Worm (Caenorhabditis elegans) whole organism, mixed stage, embryonic: ENCODE measurements around the gene ttr-21.
A peak's percentile ranks its signal among the peaks of the same experiment; 100 is the strongest.

Experiments used
- M03D4.4 ChIP-seq: sonication (generic microtip); optimal IDR thresholded peaks from 2 replicates; lab custom pipeline; 2017; ENCODE audit warnings: mild to moderate bottlenecking, missing genetic modification characterization, missing compliant biosample characterization
- bed-3 ChIP-seq: fragments of 200-800 bp; sonication (Bioruptor generic); optimal IDR thresholded peaks from 3 replicates; lab custom pipeline; 2018; ENCODE audit warnings: mild to moderate bottlenecking, missing genetic modification characterization, moderate library complexity, missing compliant biosample characterization
- blmp-1 ChIP-seq: fragments of 150-350 bp; optimal IDR thresholded peaks from 2 replicates; lab custom pipeline; 2014; ENCODE audit warnings: missing biosample characterization, missing genetic modification characterization
- ceh-39 ChIP-seq: fragments of 150-350 bp; optimal IDR thresholded peaks from 2 replicates; lab custom pipeline; 2014; ENCODE audit warnings: missing biosample characterization, missing genetic modification characterization
- ceh-43 ChIP-seq: fragments of 200-800 bp; sonication (Bioruptor generic); optimal IDR thresholded peaks from 2 replicates; lab custom pipeline; 2018; ENCODE audit warnings: mild to moderate bottlenecking, missing genetic modification characterization, moderate library complexity, missing compliant biosample characterization
- ceh-83 ChIP-seq: fragments of 200-800 bp; sonication (Bioruptor generic); optimal IDR thresholded peaks from 2 replicates; lab custom pipeline; 2018; ENCODE audit warnings: mild to moderate bottlenecking, missing genetic modification characterization, missing compliant biosample characterization
- ces-1 ChIP-seq: fragments of 150-350 bp; optimal IDR thresholded peaks from 2 replicates; lab custom pipeline; 2014; ENCODE audit warnings: missing biosample characterization, missing genetic modification reagents, missing genetic modification characterization
- cnd-1 ChIP-seq: fragments of 200-800 bp; sonication (Bioruptor generic); optimal IDR thresholded peaks from 2 replicates; lab custom pipeline; 2018; ENCODE audit warnings: mild to moderate bottlenecking, missing genetic modification characterization, missing compliant biosample characterization
- drap-1 ChIP-seq: fragments of 200-800 bp; sonication (Bioruptor generic); optimal IDR thresholded peaks from 3 replicates; lab custom pipeline; 2018; ENCODE audit warnings: mild to moderate bottlenecking, missing genetic modification characterization, missing compliant biosample characterization
- elt-1 ChIP-seq: sonication (generic microtip); optimal IDR thresholded peaks from 2 replicates; lab custom pipeline; 2017; ENCODE audit warnings: missing genetic modification characterization, mild to moderate bottlenecking, missing compliant biosample characterization, antibody characterized with exemption, moderate library complexity, borderline replicate concordance; ENCODE audit not compliant: insufficient read depth
- elt-3 ChIP-seq: fragments of 150-350 bp; optimal IDR thresholded peaks from 2 replicates; lab custom pipeline; 2014; ENCODE audit warnings: missing biosample characterization, missing genetic modification characterization
- flh-1 ChIP-seq: fragments of 200-800 bp; sonication (Bioruptor generic); optimal IDR thresholded peaks from 2 replicates; lab custom pipeline; 2018; ENCODE audit warnings: mild to moderate bottlenecking, missing genetic modification characterization, moderate library complexity, missing compliant biosample characterization
- ham-2 ChIP-seq: fragments of 200-800 bp; sonication (Bioruptor generic); optimal IDR thresholded peaks from 2 replicates; lab custom pipeline; 2018; ENCODE audit warnings: mild to moderate bottlenecking, missing genetic modification characterization, missing compliant biosample characterization
- hlh-1 ChIP-seq: fragments of 150-350 bp; optimal IDR thresholded peaks from 2 replicates; lab custom pipeline; 2014; ENCODE audit warnings: missing biosample characterization, missing genetic modification reagents, missing genetic modification characterization
- lin-13 ChIP-seq: fragments of 150-350 bp; optimal IDR thresholded peaks from 2 replicates; lab custom pipeline; 2014; ENCODE audit warnings: missing biosample characterization, missing genetic modification characterization
- lin-32 ChIP-seq: fragments of 200-800 bp; sonication (Bioruptor generic); optimal IDR thresholded peaks from 2 replicates; lab custom pipeline; 2018; ENCODE audit warnings: mild to moderate bottlenecking, missing genetic modification characterization, missing compliant biosample characterization
- lsy-2 ChIP-seq: fragments of 150-350 bp; optimal IDR thresholded peaks from 2 replicates; lab custom pipeline; 2014; ENCODE audit warnings: missing biosample characterization, missing genetic modification characterization
- mab-5 ChIP-seq: fragments of 150-350 bp; optimal IDR thresholded peaks from 2 replicates; lab custom pipeline; 2014; ENCODE audit warnings: missing biosample characterization, missing genetic modification characterization
- mep-1 ChIP-seq: fragments of 150-350 bp; optimal IDR thresholded peaks from 2 replicates; lab custom pipeline; 2017; ENCODE audit warnings: missing biosample characterization, missing genetic modification reagents, missing genetic modification characterization, inconsistent platforms
- mls-2 ChIP-seq: sonication (generic microtip); optimal IDR thresholded peaks from 2 replicates; lab custom pipeline; 2016; ENCODE audit warnings: mild to moderate bottlenecking, missing genetic modification characterization, moderate library complexity, missing compliant biosample characterization
- nhr-12 ChIP-seq: fragments of 150-350 bp; optimal IDR thresholded peaks from 2 replicates; lab custom pipeline; 2014; ENCODE audit warnings: missing biosample characterization, missing genetic modification characterization
- nhr-2 ChIP-seq: fragments of 150-350 bp; optimal IDR thresholded peaks from 2 replicates; lab custom pipeline; 2014; ENCODE audit warnings: missing biosample characterization, missing genetic modification characterization
- nhr-237 ChIP-seq: fragments of 150-350 bp; optimal IDR thresholded peaks from 2 replicates; lab custom pipeline; 2014; ENCODE audit warnings: missing biosample characterization, missing genetic modification characterization
- nhr-28 ChIP-seq: fragments of 150-350 bp; optimal IDR thresholded peaks from 2 replicates; lab custom pipeline; 2014; ENCODE audit warnings: missing biosample characterization, missing genetic modification characterization
- nhr-76 ChIP-seq: sonication (generic microtip); optimal IDR thresholded peaks from 2 replicates; lab custom pipeline; 2017; ENCODE audit warnings: missing biosample characterization, missing genetic modification characterization
- pha-4 ChIP-seq: fragments of 150-350 bp; optimal IDR thresholded peaks from 2 replicates; lab custom pipeline; 2018; ENCODE audit warnings: missing biosample characterization, missing genetic modification reagents, missing genetic modification characterization
- sem-2 ChIP-seq: fragments of 200-800 bp; sonication (Bioruptor generic); optimal IDR thresholded peaks from 2 replicates; lab custom pipeline; 2018; ENCODE audit warnings: mild to moderate bottlenecking, missing genetic modification characterization, missing compliant biosample characterization
- snpc-4 ChIP-seq: fragments of 150-350 bp; optimal IDR thresholded peaks from 2 replicates; lab custom pipeline; 2014; ENCODE audit warnings: missing biosample characterization, missing genetic modification characterization
- sptf-1 ChIP-seq: sonication (generic microtip); optimal IDR thresholded peaks from 2 replicates; lab custom pipeline; 2017; ENCODE audit warnings: mild to moderate bottlenecking, missing genetic modification characterization, moderate library complexity, missing compliant biosample characterization
- tbx-8 ChIP-seq: fragments of 200-800 bp; sonication (Bioruptor generic); optimal IDR thresholded peaks from 2 replicates; lab custom pipeline; 2018; ENCODE audit warnings: mild to moderate bottlenecking, missing genetic modification characterization, moderate library complexity, missing compliant biosample characterization
- unc-120 ChIP-seq: sonication (generic microtip); optimal IDR thresholded peaks from 2 replicates; lab custom pipeline; 2017; ENCODE audit warnings: missing genetic modification characterization, missing compliant biosample characterization; ENCODE audit not compliant: poor library complexity, severe bottlenecking
- unc-39 ChIP-seq: fragments of 150-350 bp; optimal IDR thresholded peaks from 2 replicates; lab custom pipeline; 2014; ENCODE audit warnings: missing biosample characterization, missing genetic modification characterization
- unc-62 ChIP-seq: fragments of 150-350 bp; optimal IDR thresholded peaks from 2 replicates; lab custom pipeline; 2014; ENCODE audit warnings: missing biosample characterization, missing genetic modification reagents, missing genetic modification characterization
- zip-8 ChIP-seq: fragments of 150-350 bp; optimal IDR thresholded peaks from 2 replicates; lab custom pipeline; 2014; ENCODE audit warnings: missing biosample characterization, missing genetic modification characterization
- ztf-11 ChIP-seq: fragments of 150-350 bp; optimal IDR thresholded peaks from 2 replicates; lab custom pipeline; 2014; ENCODE audit warnings: missing biosample characterization, missing genetic modification characterization

ttr-21 gene

ce11 chrV:13812330-13812729 is 41.9 kb downstream of the ttr-21 start:
- TF ChIP-seq M03D4.4 (tag; lab: Kevin White, UChicago) = no peak
- peak; percentile 89 for TF ChIP-seq ces-1 (GFP tag; lab: Kevin White, UChicago)

- TF ChIP-seq nhr-12 (tag; lab: Kevin White, UChicago) (no peak), ham-2 (GFP tag; lab: Kevin White, UChicago) (peak; percentile 96), M03D4.4 (tag; lab: Kevin White, UChicago) (peak; percentile 45), mab-5 (no peak), sptf-1 (tag; lab: Kevin White, UChicago) (peak; percentile 53), unc-120 (peak; percentile 74), nhr-28 (tag; lab: Kevin White, UChicago) (no peak), flh-1 (no peak), lin-32 (GFP tag; lab: Kevin White, UChicago) (no peak), ceh-43 (no peak), zip-8 (tag; lab: Kevin White, UChicago) (peak; percentile 3), nhr-237 (tag; lab: Kevin White, UChicago) (no peak), elt-1 (no peak), lin-13 (tag; lab: Kevin White, UChicago) (peak; percentile 15), ceh-39 (tag; lab: Kevin White, UChicago) (peak; percentile 78), unc-62 (GFP tag; lab: Kevin White, UChicago) (peak; percentile 56), sem-2 (GFP tag; lab: Kevin White, UChicago) (no peak), elt-3 (no peak), mep-1 (peak; percentile 74), mls-2 (tag; lab: Kevin White, UChicago) (peak; percentile 75), ceh-83 (GFP tag; lab: Kevin White, UChicago) (no peak), drap-1 (GFP tag; lab: Kevin White, UChicago) (peak; percentile 9), pha-4 (tag; lab: Kevin White, UChicago) (peak; percentile 64), cnd-1 (tag; lab: Kevin White, UChicago) (peak; percentile 69), nhr-76 (tag; lab: Kevin White, UChicago) (no peak), snpc-4 (tag; lab: Kevin White, UChicago) (no peak), hlh-1 (peak; percentile 80), ces-1 (GFP tag; lab: Kevin White, UChicago) (peak; percentile 43), ztf-11 (no peak), tbx-8 (no peak), bed-3 (no peak), nhr-2 (tag; lab: Kevin White, UChicago) (peak; percentile 76), unc-39 (tag; lab: Kevin White, UChicago) (no peak), lsy-2 (tag; lab: Kevin White, UChicago) (peak; percentile 16), blmp-1 (tag; lab: Kevin White, UChicago) (no peak)
Observed at ce11 chrV:13808462-13808867, 45.7 kb downstream of the ttr-21 start.

ce11 chrV:13807232-13807631 is 47.0 kb downstream of the ttr-21 start, which contains the start of gene swan-1:
Gene swan-1, minus strand, starts transcription at chrV:13807237.
- no peak for TF ChIP-seq bed-3
- TF ChIP-seq hlh-1 = peak; percentile 41
- no peak for TF ChIP-seq unc-39 (tag; lab: Kevin White, UChicago)
- TF ChIP-seq unc-120 = peak; percentile 40

- TF ChIP-seq nhr-2 (tag; lab: Kevin White, UChicago) = no peak
- TF ChIP-seq blmp-1 (tag; lab: Kevin White, UChicago) = no peak
- no peak for TF ChIP-seq ceh-39 (tag; lab: Kevin White, UChicago)
- TF ChIP-seq ztf-11 = no peak
- TF ChIP-seq mep-1 = no peak
- no peak for TF ChIP-seq M03D4.4 (tag; lab: Kevin White, UChicago)
- TF ChIP-seq sem-2 (GFP tag; lab: Kevin White, UChicago) = no peak
- no peak for TF ChIP-seq nhr-12 (tag; lab: Kevin White, UChicago)
- no peak for TF ChIP-seq zip-8 (tag; lab: Kevin White, UChicago)
- no peak for TF ChIP-seq lin-32 (GFP tag; lab: Kevin White, UChicago)
- TF ChIP-seq hlh-1 = no peak
- TF ChIP-seq nhr-76 (tag; lab: Kevin White, UChicago) = no peak
- no peak for TF ChIP-seq flh-1
- TF ChIP-seq ham-2 (GFP tag; lab: Kevin White, UChicago) = no peak
- no peak for TF ChIP-seq nhr-28 (tag; lab: Kevin White, UChicago)
- TF ChIP-seq unc-62 (GFP tag; lab: Kevin White, UChicago) = no peak
- TF ChIP-seq tbx-8 = no peak
- no peak for TF ChIP-seq unc-120
- no peak for TF ChIP-seq ceh-43
Observed at ce11 chrV:13803902-13804301, 50.3 kb downstream of the ttr-21 start, which contains the start of gene swan-2. Gene swan-2, minus strand, starts transcription at chrV:13804281.
